Worm (Caenorhabditis elegans) whole organism, mixed stage, embryonic: Measurements from ENCODE around the gene ril-2.

Experiments
- M03D4.4 ChIP-seq: sonication (generic microtip); optimal IDR thresholded peaks from 2 replicates; lab custom pipeline; 2017; ENCODE audit warnings: mild to moderate bottlenecking, missing genetic modification characterization, missing compliant biosample characterization
- blmp-1 ChIP-seq: fragments of 150-350 bp; optimal IDR thresholded peaks from 2 replicates; lab custom pipeline; 2014; ENCODE audit warnings: missing biosample characterization, missing genetic modification characterization
- ceh-39 ChIP-seq: fragments of 150-350 bp; optimal IDR thresholded peaks from 2 replicates; lab custom pipeline; 2014; ENCODE audit warnings: missing biosample characterization, missing genetic modification characterization
- ceh-43 ChIP-seq: fragments of 200-800 bp; sonication (Bioruptor generic); optimal IDR thresholded peaks from 2 replicates; lab custom pipeline; 2018; ENCODE audit warnings: mild to moderate bottlenecking, missing genetic modification characterization, moderate library complexity, missing compliant biosample characterization
- ceh-83 ChIP-seq: fragments of 200-800 bp; sonication (Bioruptor generic); optimal IDR thresholded peaks from 2 replicates; lab custom pipeline; 2018; ENCODE audit warnings: mild to moderate bottlenecking, missing genetic modification characterization, missing compliant biosample characterization
- ces-1 ChIP-seq: fragments of 150-350 bp; optimal IDR thresholded peaks from 2 replicates; lab custom pipeline; 2014; ENCODE audit warnings: missing biosample characterization, missing genetic modification reagents, missing genetic modification characterization
- drap-1 ChIP-seq: fragments of 200-800 bp; sonication (Bioruptor generic); optimal IDR thresholded peaks from 3 replicates; lab custom pipeline; 2018; ENCODE audit warnings: mild to moderate bottlenecking, missing genetic modification characterization, missing compliant biosample characterization
- elt-1 ChIP-seq: sonication (generic microtip); optimal IDR thresholded peaks from 2 replicates; lab custom pipeline; 2017; ENCODE audit warnings: missing genetic modification characterization, mild to moderate bottlenecking, missing compliant biosample characterization, antibody characterized with exemption, moderate library complexity, borderline replicate concordance; ENCODE audit not compliant: insufficient read depth
- elt-3 ChIP-seq: fragments of 150-350 bp; optimal IDR thresholded peaks from 2 replicates; lab custom pipeline; 2014; ENCODE audit warnings: missing biosample characterization, missing genetic modification characterization
- flh-1 ChIP-seq: fragments of 200-800 bp; sonication (Bioruptor generic); optimal IDR thresholded peaks from 2 replicates; lab custom pipeline; 2018; ENCODE audit warnings: mild to moderate bottlenecking, missing genetic modification characterization, moderate library complexity, missing compliant biosample characterization
- ham-2 ChIP-seq: fragments of 200-800 bp; sonication (Bioruptor generic); optimal IDR thresholded peaks from 2 replicates; lab custom pipeline; 2018; ENCODE audit warnings: mild to moderate bottlenecking, missing genetic modification characterization, missing compliant biosample characterization
- hlh-1 ChIP-seq: fragments of 150-350 bp; optimal IDR thresholded peaks from 2 replicates; lab custom pipeline; 2014; ENCODE audit warnings: missing biosample characterization, missing genetic modification reagents, missing genetic modification characterization
- lin-13 ChIP-seq: fragments of 150-350 bp; optimal IDR thresholded peaks from 2 replicates; lab custom pipeline; 2014; ENCODE audit warnings: missing biosample characterization, missing genetic modification characterization
- lin-32 ChIP-seq: fragments of 200-800 bp; sonication (Bioruptor generic); optimal IDR thresholded peaks from 2 replicates; lab custom pipeline; 2018; ENCODE audit warnings: mild to moderate bottlenecking, missing genetic modification characterization, missing compliant biosample characterization
- lsy-2 ChIP-seq: fragments of 150-350 bp; optimal IDR thresholded peaks from 2 replicates; lab custom pipeline; 2014; ENCODE audit warnings: missing biosample characterization, missing genetic modification characterization
- mab-5 ChIP-seq: fragments of 150-350 bp; optimal IDR thresholded peaks from 2 replicates; lab custom pipeline; 2014; ENCODE audit warnings: missing biosample characterization, missing genetic modification characterization
- mep-1 ChIP-seq: fragments of 150-350 bp; optimal IDR thresholded peaks from 2 replicates; lab custom pipeline; 2017; ENCODE audit warnings: missing biosample characterization, missing genetic modification reagents, missing genetic modification characterization, inconsistent platforms
- mls-2 ChIP-seq: sonication (generic microtip); optimal IDR thresholded peaks from 2 replicates; lab custom pipeline; 2016; ENCODE audit warnings: mild to moderate bottlenecking, missing genetic modification characterization, moderate library complexity, missing compliant biosample characterization
- nhr-2 ChIP-seq: fragments of 150-350 bp; optimal IDR thresholded peaks from 2 replicates; lab custom pipeline; 2014; ENCODE audit warnings: missing biosample characterization, missing genetic modification characterization
- nhr-237 ChIP-seq: fragments of 150-350 bp; optimal IDR thresholded peaks from 2 replicates; lab custom pipeline; 2014; ENCODE audit warnings: missing biosample characterization, missing genetic modification characterization
- nhr-28 ChIP-seq: fragments of 150-350 bp; optimal IDR thresholded peaks from 2 replicates; lab custom pipeline; 2014; ENCODE audit warnings: missing biosample characterization, missing genetic modification characterization
- nhr-76 ChIP-seq: sonication (generic microtip); optimal IDR thresholded peaks from 2 replicates; lab custom pipeline; 2017; ENCODE audit warnings: missing biosample characterization, missing genetic modification characterization
- pha-4 ChIP-seq: fragments of 150-350 bp; optimal IDR thresholded peaks from 2 replicates; lab custom pipeline; 2018; ENCODE audit warnings: missing biosample characterization, missing genetic modification reagents, missing genetic modification characterization
- sem-2 ChIP-seq: fragments of 200-800 bp; sonication (Bioruptor generic); optimal IDR thresholded peaks from 2 replicates; lab custom pipeline; 2018; ENCODE audit warnings: mild to moderate bottlenecking, missing genetic modification characterization, missing compliant biosample characterization
- snpc-4 ChIP-seq: fragments of 150-350 bp; optimal IDR thresholded peaks from 2 replicates; lab custom pipeline; 2014; ENCODE audit warnings: missing biosample characterization, missing genetic modification characterization
- sptf-1 ChIP-seq: sonication (generic microtip); optimal IDR thresholded peaks from 2 replicates; lab custom pipeline; 2017; ENCODE audit warnings: mild to moderate bottlenecking, missing genetic modification characterization, moderate library complexity, missing compliant biosample characterization
- tbx-8 ChIP-seq: fragments of 200-800 bp; sonication (Bioruptor generic); optimal IDR thresholded peaks from 2 replicates; lab custom pipeline; 2018; ENCODE audit warnings: mild to moderate bottlenecking, missing genetic modification characterization, moderate library complexity, missing compliant biosample characterization
- unc-39 ChIP-seq: fragments of 150-350 bp; optimal IDR thresholded peaks from 2 replicates; lab custom pipeline; 2014; ENCODE audit warnings: missing biosample characterization, missing genetic modification characterization
- unc-62 ChIP-seq: fragments of 150-350 bp; optimal IDR thresholded peaks from 2 replicates; lab custom pipeline; 2014; ENCODE audit warnings: missing biosample characterization, missing genetic modification reagents, missing genetic modification characterization
- zip-8 ChIP-seq: fragments of 150-350 bp; optimal IDR thresholded peaks from 2 replicates; lab custom pipeline; 2014; ENCODE audit warnings: missing biosample characterization, missing genetic modification characterization
- ztf-11 ChIP-seq: fragments of 150-350 bp; optimal IDR thresholded peaks from 2 replicates; lab custom pipeline; 2014; ENCODE audit warnings: missing biosample characterization, missing genetic modification characterization

Gene ril-2

DNA sequence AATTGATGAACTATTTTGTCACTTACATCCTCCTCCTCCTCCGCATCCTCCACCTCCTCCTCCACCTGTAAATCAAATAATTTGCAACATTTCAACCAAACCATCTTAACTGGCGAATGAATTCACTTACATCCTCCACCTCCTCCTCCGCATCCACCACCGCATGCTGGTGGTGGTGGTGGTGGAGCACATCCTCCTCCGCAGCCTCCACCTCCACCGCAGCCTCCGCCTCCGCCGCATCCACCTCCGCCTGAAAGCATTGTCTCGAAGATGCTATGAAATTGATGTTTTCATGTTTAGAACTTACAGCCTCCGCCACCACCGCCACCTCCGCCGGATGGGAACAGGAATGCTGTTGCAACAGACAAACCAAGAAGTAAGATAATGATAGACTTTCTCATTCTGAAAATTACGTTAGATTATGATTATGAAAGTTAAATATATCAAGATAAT lies 22.4 kb downstream of the ril-2 start, which contains the start of gene grl-23:
TSS of gene grl-23 (minus strand) at position 403 of the 453 bp plus-strand sequence.
- TF ChIP-seq hlh-1 (tag; lab: Kevin White, UChicago) (no peak), zip-8 (tag; lab: Kevin White, UChicago) (no peak), unc-39 (tag; lab: Kevin White, UChicago) (no peak), flh-1 (GFP tag; lab: Kevin White, UChicago) (no peak)

DNA sequence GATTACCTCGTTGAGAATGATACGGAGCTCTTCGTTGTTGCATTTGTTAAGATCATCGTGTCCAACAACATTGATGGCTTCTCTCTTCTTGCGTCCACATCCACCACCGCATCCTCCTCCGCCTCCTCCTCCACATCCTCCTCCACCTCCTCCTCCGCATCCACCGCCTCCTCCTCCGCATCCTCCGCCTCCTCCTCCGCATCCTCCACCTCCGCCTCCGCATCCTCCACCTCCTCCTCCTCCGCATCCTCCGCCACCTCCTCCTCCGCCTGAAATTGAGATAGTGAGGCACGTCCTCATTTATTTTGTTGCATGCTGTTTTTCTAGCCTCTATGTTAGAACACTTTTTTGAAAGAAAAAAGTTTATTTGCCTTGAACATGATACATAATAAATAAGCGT lies 23.1 kb downstream of the ril-2 start:
- TF ChIP-seq mab-5 (tag; lab: Kevin White, UChicago) (no peak), ceh-39 (tag; lab: Kevin White, UChicago) (no peak), nhr-76 (no peak), nhr-237 (no peak), drap-1 (GFP tag; lab: Kevin White, UChicago) (no peak), nhr-2 (no peak), nhr-28 (tag; lab: Kevin White, UChicago) (no peak), unc-39 (tag; lab: Kevin White, UChicago) (no peak), ham-2 (GFP tag; lab: Kevin White, UChicago) (no peak), mls-2 (tag; lab: Kevin White, UChicago) (no peak), blmp-1 (no peak), sem-2 (GFP tag; lab: Kevin White, UChicago) (no peak), lsy-2 (tag; lab: Kevin White, UChicago) (no peak), snpc-4 (tag; lab: Kevin White, UChicago) (no peak), tbx-8 (GFP tag; lab: Kevin White, UChicago) (no peak), elt-1 (tag; lab: Kevin White, UChicago) (no peak), ces-1 (GFP tag; lab: Kevin White, UChicago) (no peak), ceh-83 (no peak), elt-3 (no peak)

DNA sequence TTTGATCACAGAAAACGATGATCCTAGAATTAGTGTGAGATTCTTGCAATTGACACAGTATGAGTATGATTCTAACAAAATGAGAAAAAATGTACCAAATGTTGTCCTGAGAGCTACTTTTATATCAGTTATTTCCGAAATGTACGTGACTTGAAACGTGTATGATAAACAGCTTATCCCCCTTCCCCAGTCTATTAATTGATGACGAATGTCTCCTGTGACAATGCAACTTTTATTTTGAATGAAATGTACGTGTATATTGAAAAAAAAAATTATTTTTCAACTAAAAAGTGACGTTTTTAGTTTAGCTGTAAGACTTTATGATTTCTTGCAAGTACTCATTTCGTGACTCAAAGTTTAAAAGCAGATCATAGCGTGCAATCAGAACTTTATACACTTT lies 28.7 kb downstream of the ril-2 start:
- TF ChIP-seq nhr-28 (tag; lab: Kevin White, UChicago) (no peak), ces-1 (GFP tag; lab: Kevin White, UChicago) (no peak)

DNA sequence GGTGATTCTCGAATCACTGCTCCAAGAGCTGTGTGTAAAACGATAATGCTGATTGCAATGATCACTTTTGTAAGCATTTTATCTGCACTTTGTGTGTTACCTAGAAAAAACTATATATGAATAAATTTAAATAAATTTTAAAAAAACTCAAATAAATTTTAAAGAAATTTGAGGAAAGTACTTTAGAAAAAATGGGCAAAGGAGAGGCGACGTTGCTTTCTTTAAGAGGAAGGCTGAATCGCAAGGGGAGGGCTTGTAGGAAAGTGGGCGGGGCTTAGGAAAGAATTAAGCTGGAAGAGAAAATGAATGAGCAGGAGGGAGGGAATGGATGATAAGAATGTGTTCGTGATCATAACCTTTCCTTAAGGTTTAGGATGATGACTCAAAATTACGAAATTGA lies 31.1 kb downstream of the ril-2 start, which contains the start of gene E02A10.4:
TSS of gene E02A10.4 (minus strand) at position 101 of the 400 bp plus-strand sequence.
- no peak for TF ChIP-seq sptf-1 (tag; lab: Kevin White, UChicago)
- no peak for TF ChIP-seq M03D4.4 (tag; lab: Kevin White, UChicago)
- TF ChIP-seq pha-4, result no peak
- no peak for TF ChIP-seq tbx-8 (GFP tag; lab: Kevin White, UChicago)
- TF ChIP-seq unc-39 (tag; lab: Kevin White, UChicago), result no peak
- TF ChIP-seq lin-32 (GFP tag; lab: Kevin White, UChicago), result no peak
- TF ChIP-seq lin-13 (tag; lab: Kevin White, UChicago), result no peak
- no peak for TF ChIP-seq ceh-39 (tag; lab: Kevin White, UChicago)
- TF ChIP-seq mep-1 (tag; lab: Kevin White, UChicago), result no peak
- no peak for TF ChIP-seq ham-2 (GFP tag; lab: Kevin White, UChicago)

DNA sequence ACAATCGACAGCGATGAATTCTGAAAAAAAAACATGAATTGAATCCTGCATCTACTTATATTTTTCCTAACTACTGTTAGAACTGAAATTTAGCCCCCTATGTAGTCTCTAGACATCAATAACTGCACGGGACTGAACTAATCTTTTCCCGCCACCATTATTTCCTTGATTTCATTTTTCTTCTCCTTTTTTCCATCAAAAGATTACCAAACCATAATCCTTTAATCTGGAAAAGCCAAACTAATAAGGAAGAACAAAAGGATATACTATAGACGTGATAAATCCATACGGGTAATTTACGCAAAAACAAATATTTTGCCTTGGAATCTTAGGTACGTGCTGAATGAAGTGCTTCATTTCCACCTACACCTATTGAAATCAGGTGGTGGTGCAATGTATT lies 31.6 kb downstream of the ril-2 start:
- TF ChIP-seq drap-1 (GFP tag; lab: Kevin White, UChicago), result no peak
- TF ChIP-seq zip-8 (tag; lab: Kevin White, UChicago), result no peak
- no peak for TF ChIP-seq nhr-76
- no peak for TF ChIP-seq M03D4.4 (tag; lab: Kevin White, UChicago)
- no peak for TF ChIP-seq ces-1 (GFP tag; lab: Kevin White, UChicago)
- no peak for TF ChIP-seq sptf-1 (tag; lab: Kevin White, UChicago)
- TF ChIP-seq ceh-39 (tag; lab: Kevin White, UChicago), result no peak
- no peak for TF ChIP-seq lin-32 (GFP tag; lab: Kevin White, UChicago)
- no peak for TF ChIP-seq mls-2 (tag; lab: Kevin White, UChicago)
- TF ChIP-seq hlh-1 (tag; lab: Kevin White, UChicago), result no peak
- TF ChIP-seq tbx-8 (GFP tag; lab: Kevin White, UChicago), result no peak
- no peak for TF ChIP-seq snpc-4 (tag; lab: Kevin White, UChicago)
- no peak for TF ChIP-seq unc-39 (tag; lab: Kevin White, UChicago)
- TF ChIP-seq unc-62 (GFP tag; lab: Kevin White, UChicago), result no peak
- no peak for TF ChIP-seq ztf-11
- no peak for TF ChIP-seq pha-4
- TF ChIP-seq lin-13 (tag; lab: Kevin White, UChicago), result no peak
- TF ChIP-seq nhr-237, result no peak
- no peak for TF ChIP-seq ceh-43 (GFP tag; lab: Kevin White, UChicago)
